Fruit fly (Drosophila melanogaster): ENCODE measurements around the gene CG5347.

CG5347 gene

DNA sequence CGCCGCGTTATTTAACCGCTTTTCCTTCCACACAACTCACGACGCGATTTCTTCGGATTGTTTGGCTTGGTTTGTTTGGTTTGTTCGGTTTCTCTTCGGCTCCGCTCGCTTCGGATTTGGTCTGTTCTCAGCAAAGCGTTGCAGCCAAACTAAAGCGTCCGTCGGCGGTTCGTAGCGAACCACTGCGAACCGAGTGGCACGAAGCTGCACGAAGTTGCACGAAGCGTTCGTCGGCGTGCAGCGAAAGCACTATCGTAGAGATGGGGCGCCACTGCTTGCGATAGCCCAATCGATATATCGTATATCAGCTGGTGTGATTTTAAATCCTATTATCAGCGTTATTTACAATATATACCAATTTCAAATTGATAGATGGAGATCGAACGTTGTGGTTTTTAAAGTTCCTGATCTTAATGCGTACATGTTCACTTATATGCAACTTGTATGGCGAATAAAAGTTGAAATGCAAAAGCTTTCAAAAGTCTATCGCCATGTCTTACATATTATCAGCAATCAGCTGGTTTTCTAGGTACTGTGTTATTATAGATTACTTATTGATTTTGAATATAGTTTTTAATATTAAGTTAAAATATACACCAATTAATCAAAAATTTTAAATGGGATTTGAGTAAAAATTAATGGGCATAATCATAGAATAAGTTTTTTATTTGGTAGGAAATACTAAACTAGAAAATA is 49.5 kb downstream of the CG5347 start, which contains the start of gene rut (continued):
- peak; percentile 91 for TF ChIP-seq Sry-δ (GFP tag; optimal IDR thresholded peaks at IDR 0.05)
- peak; percentile 67 for TF ChIP-seq Dbx (GFP tag; IDR thresholded peaks at IDR 0.05)
- TF ChIP-seq CG10654 (GFP tag; optimal IDR thresholded peaks at IDR 0.05): no peak
- no peak for TF ChIP-seq CG4328 (GFP tag; optimal IDR thresholded peaks at IDR 0.05)
- TF ChIP-seq CTCF (GFP tag; optimal IDR thresholded peaks at IDR 0.05): peak; percentile 17
- TF ChIP-seq CG10462 (GFP tag; optimal IDR thresholded peaks at IDR 0.05): no peak
- no peak for TF ChIP-seq peb (GFP tag; IDR thresholded peaks at IDR 0.05)
- TF ChIP-seq zfh2 (GFP tag; optimal IDR thresholded peaks at IDR 0.05): peak; percentile 8
- no peak for TF ChIP-seq gcm2 (GFP tag; optimal IDR thresholded peaks at IDR 0.05)
- TF ChIP-seq CG13287 (GFP tag; IDR thresholded peaks at IDR 0.05; ENCODE audit: partially characterized antibody): peak; percentile 93
- no peak for TF ChIP-seq CG3065 (GFP tag; optimal IDR thresholded peaks at IDR 0.05)
- TF ChIP-seq tio (GFP tag; optimal IDR thresholded peaks at IDR 0.05): no peak
- no peak for TF ChIP-seq Hey (tag; optimal IDR thresholded peaks at IDR 0.05)
- TF ChIP-seq Ets65A (GFP tag): peak; percentile 96
- no peak for TF ChIP-seq Nf-YB (GFP tag; optimal IDR thresholded peaks at IDR 0.05)
